Fruit fly (Drosophila melanogaster) whole organism, prepupa: ENCODE measurements around the gene CG33257.

Source experiments
- Blimp-1 ChIP-seq: fragments of 200-800 bp; sonication (Bioruptor generic); optimal IDR thresholded peaks from 3 replicates; lab custom pipeline; 2017; ENCODE audit warnings: missing biosample characterization, missing genetic modification characterization, mild to moderate bottlenecking, moderate library complexity, missing genetic modification reagents
- CG11294 ChIP-seq: fragments of 200-800 bp; sonication (Bioruptor generic); IDR thresholded peaks from 2 replicates; pipeline ENCODE4 v1.3.6; 2022; ENCODE audit warnings: missing biosample characterization, missing genetic modification characterization
- CG11762 ChIP-seq: fragments of 200-800 bp; sonication (Bioruptor generic); optimal IDR thresholded peaks from 3 replicates; lab custom pipeline; 2016; ENCODE audit warnings: missing biosample characterization, missing genetic modification characterization; ENCODE audit not compliant: insufficient read depth
- CG11902 ChIP-seq: fragments of 200-800 bp; sonication (Bioruptor generic); optimal IDR thresholded peaks from 3 replicates; lab custom pipeline; 2016; ENCODE audit warnings: missing biosample characterization, missing genetic modification characterization
- CG3032 ChIP-seq: fragments of 200-800 bp; optimal IDR thresholded peaks from 2 replicates; lab custom pipeline; 2019; ENCODE audit warnings: missing biosample characterization, mild to moderate bottlenecking, missing genetic modification characterization, moderate library complexity
- CG32006 ChIP-seq: fragments of 200-800 bp; sonication (Bioruptor generic); optimal IDR thresholded peaks from 3 replicates; lab custom pipeline; 2017; ENCODE audit warnings: missing biosample characterization, mild to moderate bottlenecking, missing genetic modification characterization
- CG34406 ChIP-seq: fragments of 200-800 bp; sonication (Bioruptor generic); optimal IDR thresholded peaks from 3 replicates; lab custom pipeline; 2016; ENCODE audit warnings: missing biosample characterization, missing genetic modification characterization
- CG3919 ChIP-seq: fragments of 200-800 bp; sonication (Bioruptor generic); optimal IDR thresholded peaks from 3 replicates; lab custom pipeline; 2016; ENCODE audit warnings: missing biosample characterization, missing genetic modification characterization
- CG4318 ChIP-seq: fragments of 200-800 bp; sonication (Bioruptor generic); optimal IDR thresholded peaks from 3 replicates; lab custom pipeline; 2017; ENCODE audit warnings: missing biosample characterization, mild to moderate bottlenecking, missing genetic modification characterization
- CG6792 ChIP-seq: fragments of 200-800 bp; sonication (Bioruptor generic); optimal IDR thresholded peaks from 3 replicates; lab custom pipeline; 2016; ENCODE audit warnings: missing biosample characterization, missing genetic modification characterization
- CG8632 ChIP-seq: fragments of 200-800 bp; sonication (Bioruptor generic); optimal IDR thresholded peaks from 3 replicates; lab custom pipeline; 2016; ENCODE audit warnings: missing biosample characterization, missing genetic modification characterization
- Eip75B ChIP-seq: fragments of 200-800 bp; sonication (Bioruptor generic); optimal IDR thresholded peaks from 3 replicates; lab custom pipeline; 2016; ENCODE audit warnings: missing biosample characterization, missing genetic modification characterization
- Eip78C ChIP-seq: fragments of 200-800 bp; sonication (Bioruptor generic); peaks from one replicate; lab custom pipeline; 2016; ENCODE audit warnings: missing biosample characterization, missing genetic modification characterization
- Ets21C ChIP-seq: fragments of 200-800 bp; sonication (Bioruptor generic); optimal IDR thresholded peaks from 3 replicates; lab custom pipeline; 2016; ENCODE audit warnings: missing biosample characterization, missing genetic modification characterization
- Gug ChIP-seq: fragments of 200-800 bp; sonication (Bioruptor generic); IDR thresholded peaks from 2 replicates; pipeline ENCODE4 v1.3.6; 2022; ENCODE audit warnings: missing biosample characterization, missing genetic modification characterization
- Hr39 ChIP-seq: fragments of 200-800 bp; sonication (Bioruptor generic); optimal IDR thresholded peaks from 2 replicates; lab custom pipeline; 2016; ENCODE audit warnings: missing biosample characterization, missing genetic modification characterization
- Lpt ChIP-seq: fragments of 200-800 bp; sonication (Bioruptor generic); optimal IDR thresholded peaks from 3 replicates; lab custom pipeline; 2016; ENCODE audit warnings: missing biosample characterization, missing genetic modification characterization
- Met ChIP-seq: fragments of 200-800 bp; sonication (Bioruptor generic); optimal IDR thresholded peaks from 3 replicates; lab custom pipeline; 2016; ENCODE audit warnings: missing biosample characterization, missing genetic modification characterization
- OdsH ChIP-seq: fragments of 200-800 bp; sonication (Bioruptor generic); optimal IDR thresholded peaks from 3 replicates; lab custom pipeline; 2016; ENCODE audit warnings: missing biosample characterization, missing genetic modification characterization
- Sox102F ChIP-seq: fragments of 200-800 bp; sonication (Bioruptor generic); optimal IDR thresholded peaks from 2 replicates; lab custom pipeline; 2016; ENCODE audit warnings: missing biosample characterization, mild to moderate bottlenecking, missing genetic modification characterization
- achi ChIP-seq: fragments of 200-800 bp; sonication (Bioruptor generic); optimal IDR thresholded peaks from 3 replicates; lab custom pipeline; 2016; ENCODE audit warnings: missing biosample characterization, missing genetic modification characterization
- cyc ChIP-seq: fragments of 200-800 bp; sonication (Bioruptor generic); optimal IDR thresholded peaks from 3 replicates; lab custom pipeline; 2016; ENCODE audit warnings: missing biosample characterization, missing genetic modification characterization
- dsx ChIP-seq: fragments of 200-800 bp; optimal IDR thresholded peaks from 3 replicates; lab custom pipeline; 2019; ENCODE audit warnings: missing biosample characterization, mild to moderate bottlenecking, missing genetic modification characterization, moderate library complexity; ENCODE audit not compliant: poor library complexity, severe bottlenecking
- eg ChIP-seq: fragments of 200-800 bp; sonication (Bioruptor generic); IDR thresholded peaks from 3 replicates; pipeline ENCODE4 v1.3.6; 2022; ENCODE audit warnings: missing biosample characterization, missing genetic modification characterization
- fd59A ChIP-seq: fragments of 200-800 bp; sonication (Bioruptor generic); optimal IDR thresholded peaks from 2 replicates; lab custom pipeline; 2017; ENCODE audit warnings: missing biosample characterization, mild to moderate bottlenecking, missing genetic modification characterization, missing genetic modification reagents
- fkh ChIP-seq: fragments of 200-800 bp; sonication (Bioruptor generic); optimal IDR thresholded peaks from 3 replicates; lab custom pipeline; 2017; ENCODE audit warnings: missing biosample characterization, mild to moderate bottlenecking, missing genetic modification characterization, moderate library complexity
- lz ChIP-seq: fragments of 200-800 bp; sonication (Bioruptor generic); optimal IDR thresholded peaks from 3 replicates; lab custom pipeline; 2016; ENCODE audit warnings: missing biosample characterization, missing genetic modification characterization
- pdm3 ChIP-seq: fragments of 200-800 bp; sonication (Bioruptor generic); optimal IDR thresholded peaks from 3 replicates; lab custom pipeline; 2016; ENCODE audit warnings: missing biosample characterization, missing genetic modification characterization
- salr ChIP-seq, 2 experiments: fragments of 200-800 bp; sonication (Bioruptor generic); optimal IDR thresholded peaks; 3 replicates each; lab custom pipeline; 2016 to 2018; ENCODE audit warnings: missing biosample characterization in 2 of 2, missing genetic modification characterization in 2 of 2, mild to moderate bottlenecking in 1 of 2
- svp ChIP-seq: fragments of 200-800 bp; sonication (Bioruptor generic); peaks from one replicate; lab custom pipeline; 2016; ENCODE audit warnings: missing biosample characterization, missing genetic modification characterization
- topi ChIP-seq: fragments of 200-800 bp; sonication (Bioruptor generic); optimal IDR thresholded peaks from 3 replicates; lab custom pipeline; 2016; ENCODE audit warnings: missing biosample characterization, missing genetic modification characterization
- vri ChIP-seq: fragments of 200-800 bp; sonication (Bioruptor generic); optimal IDR thresholded peaks from 3 replicates; lab custom pipeline; 2016; ENCODE audit warnings: missing biosample characterization, mild to moderate bottlenecking, missing genetic modification characterization

Gene CG33257

dm6 chr3L:16346023-16346422 is at the start of gene CG33257:
Gene CG33257, plus strand, starts transcription at chr3L:16346323.
- TF ChIP-seq cyc (GFP tag; lab: Kevin White, UChicago) = no peak
- no peak for TF ChIP-seq CG3919
- TF ChIP-seq Sox102F = no peak
- no peak for TF ChIP-seq CG8632 (GFP tag; lab: Kevin White, UChicago)
- TF ChIP-seq CG11902 (GFP tag; lab: Kevin White, UChicago) = no peak
- TF ChIP-seq fd59A (GFP tag; lab: Kevin White, UChicago) = no peak
- no peak for TF ChIP-seq lz (GFP tag; lab: Kevin White, UChicago)
- no peak for TF ChIP-seq Lpt
- no peak for TF ChIP-seq Ets21C
- TF ChIP-seq salr (GFP tag; optimal IDR thresholded peaks at IDR 0.05; lab: Kevin White, UChicago) = no peak
- TF ChIP-seq svp (GFP tag; lab: Kevin White, UChicago) = no peak
- TF ChIP-seq Gug = no peak
- TF ChIP-seq Met (GFP tag; lab: Kevin White, UChicago) = no peak
- TF ChIP-seq vri (GFP tag; lab: Kevin White, UChicago) = no peak
- no peak for TF ChIP-seq CG4318 (GFP tag; lab: Kevin White, UChicago)
- TF ChIP-seq Blimp-1 (GFP tag; lab: Kevin White, UChicago) = no peak
- TF ChIP-seq dsx (GFP tag; lab: Kevin White, UChicago) = no peak
- TF ChIP-seq, all 60 proteins: peak for 0

dm6 chr3L:16301153-16301552 is 45.0 kb upstream of the CG33257 start, which contains the start of gene CG4982:
Gene CG4982, plus strand, starts transcription at chr3L:16301453.
- TF ChIP-seq achi (GFP tag; lab: Kevin White, UChicago) (no peak), topi (GFP tag; lab: Kevin White, UChicago) (no peak)

- TF ChIP-seq Sox102F (no peak), Gug (no peak), Eip78C (GFP tag; lab: Kevin White, UChicago) (no peak), Blimp-1 (GFP tag; lab: Kevin White, UChicago) (peak; percentile 41), fkh (no peak)
Observed at dm6 chr3L:16303078-16303477, 43.0 kb upstream of the CG33257 start, which contains the start of gene CG13044. Gene CG13044, minus strand, starts transcription at chr3L:16303178.

- TF ChIP-seq svp (GFP tag; lab: Kevin White, UChicago) (no peak), vri (GFP tag; lab: Kevin White, UChicago) (no peak)
Observed at dm6 chr3L:16303982-16304381, 42.1 kb upstream of the CG33257 start, which contains the start of gene CG43249. Gene CG43249, plus strand, starts transcription at chr3L:16304282.

dm6 chr3L:16305820-16306650 is 40.1 kb upstream of the CG33257 start, which contains the start of the genes CG13043 and CG13063:
Gene CG13043, minus strand, starts transcription at chr3L:16305870.
Gene CG13063, plus strand, starts transcription at chr3L:16306600.
- TF ChIP-seq CG32006 = no peak
- TF ChIP-seq svp (GFP tag; lab: Kevin White, UChicago) = peak; percentile 30
- TF ChIP-seq CG6792 = no peak
- TF ChIP-seq pdm3 (GFP tag; lab: Kevin White, UChicago) = no peak
- no peak for TF ChIP-seq Eip75B (GFP tag; lab: Kevin White, UChicago)
- no peak for TF ChIP-seq Hr39
- no peak for TF ChIP-seq eg
- no peak for TF ChIP-seq vri (GFP tag; lab: Kevin White, UChicago)

dm6 chr3L:16308380-16308779 is 37.7 kb upstream of the CG33257 start, which contains the start of gene CG13042:
Gene CG13042, minus strand, starts transcription at chr3L:16308480.
- no peak for TF ChIP-seq cyc (GFP tag; lab: Kevin White, UChicago)
- no peak for TF ChIP-seq CG3032 (tag; lab: Kevin White, UChicago)
- TF ChIP-seq achi (GFP tag; lab: Kevin White, UChicago) = no peak
- TF ChIP-seq OdsH (GFP tag; lab: Kevin White, UChicago) = no peak
- no peak for TF ChIP-seq CG34406 (GFP tag; lab: Kevin White, UChicago)
- TF ChIP-seq CG11762 = no peak
- TF ChIP-seq CG11294 (GFP tag; lab: Robert Waterston, UW) = no peak
- no peak for TF ChIP-seq salr (GFP tag; optimal IDR thresholded peaks at IDR 0.05; lab: Kevin White, UChicago)
